Worm (Caenorhabditis elegans) whole organism, L1 larva: ENCODE measurements around the gene Y48B6A.13.

Experiments
- F16B12.6 ChIP-seq: fragments of 150-350 bp; optimal IDR thresholded peaks from 2 replicates; lab custom pipeline; 2014; ENCODE audit warnings: missing biosample characterization, missing genetic modification characterization
- alr-1 ChIP-seq: fragments of 200-800 bp; sonication (Bioruptor generic); optimal IDR thresholded peaks from 2 replicates; lab custom pipeline; 2018; ENCODE audit warnings: borderline replicate concordance, mild to moderate bottlenecking, missing genetic modification characterization, missing compliant biosample characterization
- ceh-8 ChIP-seq: fragments of 200-800 bp; sonication (Bioruptor generic); optimal IDR thresholded peaks from 2 replicates; lab custom pipeline; 2018; ENCODE audit warnings: mild to moderate bottlenecking, missing genetic modification characterization, moderate library complexity, missing compliant biosample characterization
- dpl-1 ChIP-seq, 3 experiments: fragments of 150-350 bp in 2 of 3; sonication (generic microtip) in 1 of 3; optimal IDR thresholded peaks; 2 replicates each; lab custom pipeline; 2014 to 2017; ENCODE audit warnings: missing biosample characterization in 3 of 3, missing genetic modification characterization in 3 of 3, missing genetic modification reagents in 3 of 3
- efl-1 ChIP-seq, 4 experiments: fragments of 150-350 bp; optimal IDR thresholded peaks in 3 of 4; peaks in 1 of 4; 1 replicate in 1 of 4; 2 replicates in 3 of 4; lab custom pipeline; 2014; ENCODE audit warnings: missing biosample characterization in 2 of 4, missing genetic modification characterization in 2 of 4, missing genetic modification reagents in 2 of 4
- egl-13 ChIP-seq: sonication (generic microtip); optimal IDR thresholded peaks from 2 replicates; lab custom pipeline; 2016; ENCODE audit warnings: missing genotype, missing genetic modification reagents, missing genetic modification characterization, missing compliant biosample characterization
- elt-2 ChIP-seq: sonication (generic microtip); optimal IDR thresholded peaks from 2 replicates; lab custom pipeline; 2016; ENCODE audit warnings: missing genetic modification characterization, mild to moderate bottlenecking, inconsistent platforms, missing compliant biosample characterization, missing genetic modification reagents
- elt-3 ChIP-seq, 6 experiments: fragments of 150-350 bp in 1 of 6; sonication (generic microtip); optimal IDR thresholded peaks; 2 replicates each; lab custom pipeline; 2017 to 2018; ENCODE audit warnings: missing biosample characterization in 6 of 6, missing genetic modification characterization in 6 of 6, inconsistent platforms in 1 of 6
- ets-5 ChIP-seq: fragments of 200-800 bp; sonication (Bioruptor generic); IDR thresholded peaks from 2 replicates; pipeline ENCODE4 v1.3.6; 2022; ENCODE audit warnings: missing genetic modification characterization, missing compliant biosample characterization
- fkh-10 ChIP-seq: sonication (generic microtip); optimal IDR thresholded peaks from 2 replicates; lab custom pipeline; 2017; ENCODE audit warnings: missing biosample characterization, missing genetic modification reagents, missing genetic modification characterization
- fkh-8 ChIP-seq: sonication (generic microtip); optimal IDR thresholded peaks from 2 replicates; lab custom pipeline; 2016; ENCODE audit warnings: mild to moderate bottlenecking, missing genetic modification characterization, missing compliant biosample characterization
- fos-1 ChIP-seq: fragments of 150-350 bp; optimal IDR thresholded peaks from 2 replicates; lab custom pipeline; 2014; ENCODE audit warnings: missing biosample characterization, missing genetic modification characterization
- grh-1 ChIP-seq: fragments of 200-800 bp; sonication (Bioruptor generic); IDR thresholded peaks from 2 replicates; pipeline ENCODE4 v1.3.6; 2022; ENCODE audit warnings: missing genetic modification reagents, missing genetic modification characterization, missing compliant biosample characterization
- hlh-17 ChIP-seq: fragments of 200-800 bp; sonication (Bioruptor generic); optimal IDR thresholded peaks from 2 replicates; lab custom pipeline; 2018; ENCODE audit warnings: missing genetic modification characterization, mild to moderate bottlenecking, missing compliant biosample characterization, moderate library complexity, borderline replicate concordance
- lin-14 ChIP-seq: fragments of 200-800 bp; sonication (Bioruptor generic); optimal IDR thresholded peaks from 2 replicates; lab custom pipeline; 2018; ENCODE audit warnings: mild to moderate bottlenecking, missing genetic modification characterization, moderate library complexity, missing compliant biosample characterization
- lin-15B ChIP-seq: fragments of 150-350 bp; sonication (generic microtip); optimal IDR thresholded peaks from 3 replicates; lab custom pipeline; 2014; ENCODE audit warnings: missing biosample characterization, missing genetic modification characterization
- lin-35 ChIP-seq, 2 experiments: fragments of 150-350 bp; optimal IDR thresholded peaks; 2 replicates each; lab custom pipeline; 2014; ENCODE audit warnings: missing biosample characterization in 2 of 2, missing genetic modification characterization in 2 of 2, missing genetic modification reagents in 2 of 2
- lir-3 ChIP-seq: sonication (generic microtip); optimal IDR thresholded peaks from 2 replicates; lab custom pipeline; 2016; ENCODE audit warnings: mild to moderate bottlenecking, missing genetic modification characterization, moderate library complexity, missing compliant biosample characterization; ENCODE audit not compliant: poor library complexity
- lsy-2 ChIP-seq, 2 experiments: fragments of 150-350 bp; optimal IDR thresholded peaks; 2 replicates each; lab custom pipeline; 2014; ENCODE audit warnings: missing biosample characterization in 2 of 2, missing genetic modification characterization in 2 of 2
- mdl-1 ChIP-seq, 2 experiments: fragments of 150-350 bp; optimal IDR thresholded peaks; 2 replicates each; lab custom pipeline; 2014 to 2017; ENCODE audit warnings: missing biosample characterization in 2 of 2, missing genetic modification characterization in 2 of 2, inconsistent platforms in 1 of 2
- mef-2 ChIP-seq: fragments of 150-350 bp; optimal IDR thresholded peaks from 2 replicates; lab custom pipeline; 2014; ENCODE audit warnings: missing biosample characterization, missing genetic modification characterization
- nhr-12 ChIP-seq: sonication (generic microtip); optimal IDR thresholded peaks from 2 replicates; lab custom pipeline; 2017; ENCODE audit warnings: missing biosample characterization, missing genetic modification characterization
- nhr-19 ChIP-seq: fragments of 200-800 bp; sonication (Bioruptor generic); conservative IDR thresholded peaks from 2 replicates; pipeline ENCODE4 v1.3.6; 2022; ENCODE audit warnings: missing genetic modification characterization, missing compliant biosample characterization
- nhr-28 ChIP-seq: fragments of 150-350 bp; optimal IDR thresholded peaks from 2 replicates; lab custom pipeline; 2014; ENCODE audit warnings: missing biosample characterization, missing genetic modification characterization
- nhr-76 ChIP-seq: sonication (generic microtip); optimal IDR thresholded peaks from 2 replicates; lab custom pipeline; 2017; ENCODE audit warnings: missing biosample characterization, missing genetic modification characterization
- nhr-77 ChIP-seq: fragments of 150-350 bp; optimal IDR thresholded peaks from 2 replicates; lab custom pipeline; 2014; ENCODE audit warnings: missing biosample characterization, missing genetic modification characterization
- nhr-84 ChIP-seq: sonication (generic microtip); optimal IDR thresholded peaks from 2 replicates; lab custom pipeline; 2017; ENCODE audit warnings: missing biosample characterization, missing genetic modification characterization
- nhr-85 ChIP-seq: sonication (generic microtip); peaks from one replicate; lab custom pipeline; 2016; ENCODE audit warnings: missing genetic modification characterization, inconsistent platforms, missing compliant biosample characterization
- pax-3 ChIP-seq: fragments of 200-800 bp; sonication (Bioruptor generic); optimal IDR thresholded peaks from 2 replicates; lab custom pipeline; 2018; ENCODE audit warnings: mild to moderate bottlenecking, missing genetic modification characterization, moderate library complexity, missing compliant biosample characterization
- rnt-1 ChIP-seq: sonication (generic microtip); optimal IDR thresholded peaks from 2 replicates; lab custom pipeline; 2016; ENCODE audit warnings: mild to moderate bottlenecking, missing genetic modification characterization, moderate library complexity, missing compliant biosample characterization
- sptf-1 ChIP-seq: fragments of 150-350 bp; optimal IDR thresholded peaks from 2 replicates; lab custom pipeline; 2014; ENCODE audit warnings: missing biosample characterization, missing genetic modification characterization
- tbx-2 ChIP-seq: sonication (generic microtip); optimal IDR thresholded peaks from 2 replicates; lab custom pipeline; 2016; ENCODE audit warnings: missing genetic modification characterization, missing compliant biosample characterization
- unc-86 ChIP-seq: sonication (generic microtip); optimal IDR thresholded peaks from 2 replicates; lab custom pipeline; 2016; ENCODE audit warnings: missing genetic modification characterization, missing compliant biosample characterization
- zag-1 ChIP-seq: fragments of 150-350 bp; optimal IDR thresholded peaks from 2 replicates; lab custom pipeline; 2014; ENCODE audit warnings: missing biosample characterization, missing genetic modification characterization

Y48B6A.13 gene

DNA sequence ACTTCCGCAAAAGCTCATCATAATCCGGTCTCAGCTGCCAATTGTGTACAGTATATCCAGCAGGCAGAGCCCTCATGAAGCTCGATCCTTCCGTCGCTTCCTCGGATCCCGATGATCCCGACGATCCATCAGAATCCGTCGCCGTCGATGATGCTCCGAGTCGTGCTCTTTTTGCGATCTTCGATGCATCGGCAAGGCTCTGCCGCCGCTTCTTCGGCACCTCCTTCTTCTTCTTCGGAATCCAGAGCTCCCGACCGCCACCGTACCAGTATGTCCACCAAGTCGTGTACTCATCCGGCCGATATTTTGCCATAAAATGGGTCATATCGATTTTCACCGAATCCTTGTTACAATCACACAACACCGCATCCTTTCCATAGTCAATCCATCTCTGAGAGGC, 13.8 kb upstream of the Y48B6A.13 start:
- TF ChIP-seq efl-1 (optimal IDR thresholded peaks at IDR 0.05; lab: Kevin White, UChicago), result no peak
- TF ChIP-seq efl-1 (GFP tag; optimal IDR thresholded peaks at IDR 0.05 in 1 of 2; lab: Kevin White, UChicago), result peak in 1 of 2 experiments; percentile 38
- TF ChIP-seq nhr-19, result no peak
- no peak for TF ChIP-seq fos-1 (tag; lab: Kevin White, UChicago)

DNA sequence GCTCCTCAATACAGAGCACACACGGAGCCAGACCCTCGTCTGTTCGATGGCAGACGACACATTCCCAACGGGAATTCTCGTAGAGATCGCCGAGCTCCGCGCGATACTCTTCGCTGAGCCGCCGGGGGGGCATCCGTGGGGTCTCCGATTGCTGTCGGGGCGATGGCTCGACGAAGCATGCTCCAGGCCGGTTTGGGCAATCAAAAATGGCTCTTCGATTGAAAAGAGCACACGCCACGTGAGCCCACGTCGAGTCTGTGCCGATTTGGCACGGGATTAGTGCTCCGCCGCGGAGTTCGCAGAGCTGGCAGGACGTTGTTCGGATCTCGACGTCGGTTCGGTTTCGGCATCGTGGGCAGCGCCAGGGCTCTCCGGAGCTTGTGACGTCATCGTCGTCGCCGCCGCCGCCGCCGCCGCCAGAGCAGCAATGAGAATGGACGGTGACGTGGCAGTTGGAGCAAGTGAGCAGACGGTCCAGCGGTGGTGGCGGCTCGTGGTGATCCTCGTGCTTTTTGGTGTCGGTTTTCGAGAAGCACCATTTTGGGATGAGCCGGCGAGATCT, 11.3 kb upstream of the Y48B6A.13 start:
- peak; percentile 16 for TF ChIP-seq ceh-8 (GFP tag; lab: Kevin White, UChicago)
- no peak for TF ChIP-seq nhr-76 (tag; lab: Kevin White, UChicago)
- no peak for TF ChIP-seq efl-1 (optimal IDR thresholded peaks at IDR 0.05; lab: Kevin White, UChicago)
- TF ChIP-seq efl-1 (GFP tag; optimal IDR thresholded peaks at IDR 0.05 in 1 of 2; lab: Kevin White, UChicago), result peak in 1 of 2 experiments; percentile 65

DNA sequence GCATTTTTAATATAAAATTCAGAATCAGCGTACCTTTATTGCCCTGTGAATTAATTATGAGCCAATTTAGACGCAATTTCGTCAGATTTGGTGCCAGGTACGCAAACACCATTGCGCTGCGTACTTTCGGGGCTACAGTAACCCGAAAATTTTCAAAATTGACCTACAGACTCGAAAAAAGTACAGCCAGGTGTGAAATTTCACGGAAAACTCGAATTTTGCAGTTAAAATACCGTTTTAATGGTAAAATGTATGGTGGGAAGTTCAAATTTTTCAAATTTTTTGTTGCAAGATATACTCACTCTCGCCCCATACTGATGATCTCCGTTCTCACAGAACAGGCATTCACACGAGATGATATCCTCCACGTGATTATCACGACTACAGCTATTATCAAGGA, 10.5 kb upstream of the Y48B6A.13 start:
- TF ChIP-seq nhr-12 (tag; lab: Kevin White, UChicago) (no peak), efl-1 (optimal IDR thresholded peaks at IDR 0.05; lab: Kevin White, UChicago) (no peak), efl-1 (GFP tag; optimal IDR thresholded peaks at IDR 0.05 in 1 of 2; lab: Kevin White, UChicago) (peak in 1 of 2 experiments; percentile 93)

DNA sequence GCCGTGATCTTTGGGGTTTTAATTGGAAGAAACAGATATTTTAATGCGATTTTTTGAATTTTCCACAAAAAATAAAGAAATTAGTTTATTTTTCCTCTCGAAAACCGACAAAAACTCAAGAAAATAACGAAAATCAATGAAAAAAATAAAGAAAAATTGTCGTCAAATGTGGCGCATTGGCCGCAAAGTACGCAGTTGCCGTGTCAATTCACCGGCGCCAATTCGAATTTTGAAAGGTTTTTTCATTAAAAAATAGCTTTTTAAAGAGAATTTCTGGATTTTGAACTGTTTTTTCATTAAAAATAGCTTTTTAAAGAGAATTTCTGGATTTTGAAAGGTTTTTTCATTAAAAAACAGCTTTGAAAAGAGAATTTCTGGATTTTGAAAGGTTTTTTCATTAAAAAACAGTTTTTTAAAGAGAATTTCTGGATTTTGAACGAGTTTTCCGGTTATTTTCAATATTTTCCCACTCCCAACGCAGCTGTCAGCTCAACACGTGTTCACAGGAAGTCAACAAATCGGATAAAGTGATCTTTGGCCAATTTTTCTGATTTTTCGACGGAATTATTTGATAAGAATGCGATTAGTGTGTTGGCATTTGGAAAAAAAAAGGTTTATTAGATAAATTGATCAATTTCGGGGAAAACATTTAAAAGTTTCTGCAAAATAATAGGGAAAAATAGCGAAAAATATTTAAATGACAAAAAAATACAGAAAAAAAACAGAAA, 8.5 kb upstream of the Y48B6A.13 start:
- no peak for TF ChIP-seq egl-13
- no peak for TF ChIP-seq hlh-17 (GFP tag; lab: Kevin White, UChicago)
- TF ChIP-seq elt-2, result peak; percentile 6
- TF ChIP-seq lin-14 (GFP tag; lab: Kevin White, UChicago), result peak; percentile 17
- TF ChIP-seq sptf-1, result no peak
- TF ChIP-seq lin-15B (tag; lab: Kevin White, UChicago), result no peak
- no peak for TF ChIP-seq pax-3
- TF ChIP-seq ets-5 (GFP tag; lab: Robert Waterston, UW), result no peak
- no peak for TF ChIP-seq nhr-28 (tag; lab: Kevin White, UChicago)
- TF ChIP-seq fkh-10 (GFP tag; lab: Kevin White, UChicago), result no peak
- TF ChIP-seq tbx-2 (tag; lab: Kevin White, UChicago), result no peak
- no peak for TF ChIP-seq mef-2 (tag; lab: Kevin White, UChicago)
- peak; percentile 66 for TF ChIP-seq F16B12.6 (tag; lab: Kevin White, UChicago)
- TF ChIP-seq lsy-2 (tag; optimal IDR thresholded peaks at IDR 0.05; lab: Kevin White, UChicago), result peak in 1 of 2 experiments; percentile 10
- TF ChIP-seq lir-3 (tag; lab: Kevin White, UChicago), result no peak
- TF ChIP-seq efl-1 (optimal IDR thresholded peaks at IDR 0.05; lab: Kevin White, UChicago), result peak; percentile 49 to 75
- peak; percentile 80 to 96 for TF ChIP-seq efl-1 (GFP tag; optimal IDR thresholded peaks at IDR 0.05 in 1 of 2; lab: Kevin White, UChicago)
- TF ChIP-seq lin-35 (GFP tag; optimal IDR thresholded peaks at IDR 0.05; lab: Kevin White, UChicago), result peak; percentile 2 to 81
- no peak for TF ChIP-seq grh-1 (GFP tag; lab: Robert Waterston, UW)
- TF ChIP-seq dpl-1 (GFP tag; optimal IDR thresholded peaks at IDR 0.05; lab: Kevin White, UChicago), result peak; percentile 56 to 77 (median 63)
- no peak for TF ChIP-seq mdl-1 (tag; optimal IDR thresholded peaks at IDR 0.05; lab: Kevin White, UChicago)
- no peak for TF ChIP-seq rnt-1 (tag; lab: Kevin White, UChicago)
- no peak for TF ChIP-seq nhr-84 (tag; lab: Kevin White, UChicago)
- TF ChIP-seq elt-3 (tag; optimal IDR thresholded peaks at IDR 0.05; lab: Kevin White, UChicago), result no peak

DNA sequence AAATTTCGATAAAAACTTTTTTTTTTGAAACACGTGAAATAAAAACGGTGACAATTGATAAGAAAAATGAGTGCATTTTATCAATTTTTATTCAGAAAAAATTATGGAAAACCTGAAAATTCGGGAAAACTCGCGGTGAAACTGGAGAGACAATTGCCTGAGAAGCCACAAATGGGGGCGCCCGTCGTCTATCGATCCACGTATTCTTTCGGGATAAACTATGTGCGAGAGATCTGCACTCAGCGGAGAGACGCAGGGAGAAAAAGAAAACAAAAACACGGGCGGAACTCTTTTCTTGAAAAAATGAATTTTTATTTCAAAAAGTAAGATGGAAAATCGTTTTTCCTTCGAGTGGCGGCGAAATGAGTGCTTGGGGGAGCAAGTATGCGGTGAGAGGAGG, 7.8 kb upstream of the Y48B6A.13 start, which contains the start of gene men-1:
Gene men-1, minus strand, starts transcription at position 242 of the 400 bp plus-strand sequence.
- TF ChIP-seq alr-1 (tag; lab: Kevin White, UChicago) (no peak), lin-14 (GFP tag; lab: Kevin White, UChicago) (peak; percentile 23), F16B12.6 (tag; lab: Kevin White, UChicago) (no peak), tbx-2 (tag; lab: Kevin White, UChicago) (no peak), elt-2 (no peak), efl-1 (optimal IDR thresholded peaks at IDR 0.05; lab: Kevin White, UChicago) (no peak), efl-1 (GFP tag; optimal IDR thresholded peaks at IDR 0.05 in 1 of 2; lab: Kevin White, UChicago) (peak in 1 of 2 experiments; percentile 79), unc-86 (tag; lab: Kevin White, UChicago) (no peak), nhr-28 (tag; lab: Kevin White, UChicago) (no peak), zag-1 (tag; lab: Kevin White, UChicago) (no peak), nhr-85 (peak; percentile 56), nhr-77 (tag; lab: Kevin White, UChicago) (no peak), fkh-8 (tag; lab: Kevin White, UChicago) (no peak)
